Fruit fly (Drosophila melanogaster) Kc167 (cell line): Measurements from ENCODE around the gene CG13272.

Experiments used
- Sin3A ChIP-seq: fragments of >200 bp; optimal IDR thresholded peaks from 2 replicates; lab custom pipeline; 2018; ENCODE audit warnings: missing external identifiers
- h ChIP-seq: fragments of >200 bp; optimal IDR thresholded peaks from 3 replicates; lab custom pipeline; 2018; ENCODE audit warnings: missing external identifiers
- psq ChIP-seq: fragments of >200 bp; optimal IDR thresholded peaks from 2 replicates; lab custom pipeline; 2017; ENCODE audit warnings: missing external identifiers

- TF ChIP-seq psq (lab: Kevin White, UChicago): no peak
- TF ChIP-seq Sin3A (lab: Kevin White, UChicago): no peak
- TF ChIP-seq h (lab: Kevin White, UChicago): no peak
These were observed 43.3 kb downstream of the CG13272 start for dm6 chr2L:16847948-16848347.
